Worm (Caenorhabditis elegans): ENCODE data around the gene ipp-5.
A peak's percentile ranks its signal among the peaks of the same experiment; 100 is the strongest.

The ipp-5 gene

DNA sequence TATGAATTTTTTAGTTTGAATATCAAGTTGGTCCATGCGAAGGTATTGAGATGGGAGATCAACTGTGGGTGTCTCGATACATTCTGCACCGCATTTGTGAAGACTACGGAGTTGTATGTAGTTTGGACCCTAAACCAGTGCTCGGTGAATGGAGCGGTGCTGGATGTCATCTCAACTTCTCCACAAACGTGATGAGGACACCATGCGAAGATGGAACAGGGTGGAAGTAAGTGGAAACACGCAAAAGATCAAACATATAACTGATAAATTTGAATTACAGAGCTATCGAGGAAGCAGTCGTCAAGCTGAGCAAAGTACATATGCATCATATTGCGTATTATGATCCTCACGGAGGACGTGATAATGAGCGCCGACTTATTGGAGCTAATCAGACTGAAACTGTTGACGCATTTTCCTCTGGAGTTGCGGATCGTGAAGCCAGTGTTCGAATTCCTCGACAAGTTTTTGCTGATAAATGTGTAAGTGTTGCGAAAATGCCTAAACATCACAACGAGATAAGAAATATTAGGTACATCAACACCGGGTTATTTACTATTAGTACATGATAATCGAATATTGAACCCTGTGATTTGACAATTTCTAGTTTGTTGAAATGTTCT lies 28.0 kb downstream of the ipp-5 start (continued):
- TF ChIP-seq cey-2 (tag; optimal IDR thresholded peaks at IDR 0.05; ENCODE audit: borderline replicate concordance, insufficient read depth): no peak
- no peak for TF ChIP-seq aly-2 (tag; optimal IDR thresholded peaks at IDR 0.05)
- TF ChIP-seq hmg-1.1 (GFP tag; IDR thresholded peaks at IDR 0.05): no peak
- no peak for TF ChIP-seq lsy-2 (tag; optimal IDR thresholded peaks at IDR 0.05)
- TF ChIP-seq madf-9 (GFP tag; conservative IDR thresholded peaks at IDR 0.05): no peak
- TF ChIP-seq sdz-12 (GFP tag; optimal IDR thresholded peaks at IDR 0.05): no peak
- no peak for TF ChIP-seq lir-3 (tag; optimal IDR thresholded peaks at IDR 0.05)

- no peak for TF ChIP-seq mxl-3 (GFP tag; optimal IDR thresholded peaks at IDR 0.05)
- no peak for TF ChIP-seq vab-7 (GFP tag; IDR thresholded peaks at IDR 0.05)
- TF ChIP-seq tra-1 (GFP tag; IDR thresholded peaks at IDR 0.05): no peak
- TF ChIP-seq F26F4.8 (GFP tag; conservative IDR thresholded peaks at IDR 0.05): no peak
- no peak for TF ChIP-seq pqm-1 (tag; optimal IDR thresholded peaks at IDR 0.05)
- TF ChIP-seq dmd-9 (GFP tag; IDR thresholded peaks at IDR 0.05): no peak
- TF ChIP-seq unc-62 (GFP tag; optimal IDR thresholded peaks at IDR 0.05 in 1 of 2): no peak
- no peak for TF ChIP-seq unc-62 (tag; optimal IDR thresholded peaks at IDR 0.05)
- peak; percentile 9 for TF ChIP-seq hlh-30 (tag; optimal IDR thresholded peaks at IDR 0.05; ENCODE audit: insufficient read depth)
- TF ChIP-seq duxl-1 (tag; optimal IDR thresholded peaks at IDR 0.05; ENCODE audit: poor library complexity): no peak
- TF ChIP-seq hlh-11 (tag; optimal IDR thresholded peaks at IDR 0.05): peak; percentile 25
- TF ChIP-seq lin-1 (GFP tag; IDR thresholded peaks at IDR 0.05): no peak
- TF ChIP-seq mdl-1 (tag; optimal IDR thresholded peaks at IDR 0.05): peak in 1 of 2 experiments; percentile 23
- no peak for TF ChIP-seq zag-1 (tag; optimal IDR thresholded peaks at IDR 0.05)
- TF ChIP-seq lim-7 (GFP tag; IDR thresholded peaks at IDR 0.05): no peak
Observed at ce11 chrX:6064385-6064784, 33.1 kb downstream of the ipp-5 start.

DNA sequence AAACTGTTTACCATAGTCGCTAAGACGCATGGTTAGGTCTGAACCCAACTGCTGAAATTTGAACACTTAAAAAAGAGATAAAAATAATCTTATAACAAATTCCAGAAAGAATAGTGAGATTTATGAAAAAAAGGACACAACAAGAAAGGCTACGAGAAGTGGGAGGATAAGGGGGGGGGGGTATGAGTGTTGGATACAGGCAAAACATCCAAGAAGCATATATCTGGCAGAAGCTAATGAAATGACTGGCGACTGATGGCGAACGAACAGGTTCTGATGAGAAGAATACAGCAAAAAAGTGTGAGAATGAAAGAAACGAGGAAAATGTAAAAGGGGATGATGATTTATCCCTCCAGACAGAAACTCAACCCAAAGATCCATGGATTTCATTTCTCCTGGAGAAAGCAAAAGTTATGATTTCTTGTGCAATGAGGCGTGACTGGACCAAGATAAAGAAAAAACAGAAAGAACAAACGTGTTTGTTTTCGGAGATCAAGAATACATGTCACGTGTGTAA lies 34.7 kb downstream of the ipp-5 start, which contains the start of gene ptr-4:
TSS of gene ptr-4 (minus strand) at position 51 of the 517 bp plus-strand sequence.
- TF ChIP-seq nhr-10 (tag; optimal IDR thresholded peaks at IDR 0.05): no peak
- TF ChIP-seq unc-62 (GFP tag; optimal IDR thresholded peaks at IDR 0.05 in 1 of 2): peak in 1 of 2 experiments; percentile 92
- TF ChIP-seq unc-62 (tag; optimal IDR thresholded peaks at IDR 0.05): no peak

DNA sequence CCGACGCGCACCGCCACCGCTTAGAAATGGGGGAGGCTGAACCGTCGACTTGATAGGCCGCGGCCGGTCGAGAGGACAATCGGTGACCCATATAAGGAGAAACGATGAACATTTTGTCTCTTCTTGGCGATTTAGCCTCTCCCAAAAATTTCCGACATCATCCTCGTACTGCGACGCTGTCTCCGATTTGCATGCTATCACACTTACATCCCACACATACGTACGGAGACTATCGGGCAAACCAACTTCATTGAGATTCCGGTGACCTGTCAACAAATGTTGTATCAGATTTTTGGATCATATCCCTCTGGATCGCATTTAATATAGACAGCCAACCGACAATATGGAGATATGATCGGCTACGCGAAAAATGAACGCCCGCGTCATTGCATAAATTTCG lies 35.3 kb downstream of the ipp-5 start:
- TF ChIP-seq aly-2 (tag; optimal IDR thresholded peaks at IDR 0.05): no peak

DNA sequence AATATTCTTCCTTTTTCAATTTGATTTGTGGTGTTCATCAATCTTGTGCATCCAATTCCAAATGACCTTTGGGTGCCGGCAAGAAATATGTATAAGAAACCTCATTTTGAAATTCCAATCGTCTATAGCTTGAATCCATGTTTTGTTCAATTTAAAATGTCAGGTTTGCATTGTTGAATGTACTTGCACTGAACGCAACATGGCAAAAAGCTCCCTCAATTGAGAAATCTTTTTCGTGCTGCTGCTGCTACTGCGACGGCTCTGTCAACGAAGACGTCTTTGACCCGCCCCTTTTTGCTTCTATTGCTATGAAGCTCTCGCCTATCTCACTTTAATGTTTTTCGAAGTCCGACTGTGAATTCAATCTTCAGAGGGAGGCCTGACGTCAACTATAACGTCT lies 43.9 kb downstream of the ipp-5 start, which contains the start of gene lgc-58:
TSS of gene lgc-58 (plus strand) at position 301 of the 400 bp plus-strand sequence.
- TF ChIP-seq tag-97 (GFP tag; IDR thresholded peaks at IDR 0.05) (no peak), aly-2 (tag; optimal IDR thresholded peaks at IDR 0.05) (no peak), snpc-4 (tag; optimal IDR thresholded peaks at IDR 0.05) (no peak), ZK337.2 (GFP tag; IDR thresholded peaks at IDR 0.05) (no peak), dmd-6 (GFP tag; IDR thresholded peaks at IDR 0.05) (no peak), hmg-1.1 (GFP tag; IDR thresholded peaks at IDR 0.05) (no peak), zag-1 (tag; optimal IDR thresholded peaks at IDR 0.05) (no peak), daf-8 (GFP tag; IDR thresholded peaks at IDR 0.05) (no peak), hlh-11 (tag; optimal IDR thresholded peaks at IDR 0.05) (no peak), lin-38 (GFP tag; IDR thresholded peaks at IDR 0.05) (no peak), lir-3 (tag; optimal IDR thresholded peaks at IDR 0.05) (no peak)

ce11 chrX:6081793-6082192 lies 50.5 kb downstream of the ipp-5 start:
- TF ChIP-seq nhr-10 (tag; optimal IDR thresholded peaks at IDR 0.05): no peak
- TF ChIP-seq jun-1 (tag; optimal IDR thresholded peaks at IDR 0.05): no peak
- TF ChIP-seq ama-1 (optimal IDR thresholded peaks at IDR 0.05): no peak
- TF ChIP-seq nhr-41 (GFP tag; IDR thresholded peaks at IDR 0.05): no peak
- peak; percentile 81 for TF ChIP-seq nhr-28 (tag; optimal IDR thresholded peaks at IDR 0.05)
- TF ChIP-seq mxl-3 (GFP tag; optimal IDR thresholded peaks at IDR 0.05): no peak
- no peak for TF ChIP-seq madf-5 (GFP tag; IDR thresholded peaks at IDR 0.05)
- no peak for TF ChIP-seq fkh-10 (GFP tag; optimal IDR thresholded peaks at IDR 0.05)
- no peak for TF ChIP-seq ztf-11 (tag; optimal IDR thresholded peaks at IDR 0.05)
- 0 out of 2 replicates have a peak, but pooled peaks have one; percentile 30 for TF ChIP-seq tra-1 (GFP tag; IDR thresholded peaks at IDR 0.05)
- TF ChIP-seq ceh-82 (tag; optimal IDR thresholded peaks at IDR 0.05): no peak
- no peak for TF ChIP-seq ZK337.2 (GFP tag; IDR thresholded peaks at IDR 0.05)
- no peak for TF ChIP-seq skn-1 (tag; optimal IDR thresholded peaks at IDR 0.05)
- no peak for TF ChIP-seq unc-130 (GFP tag; optimal IDR thresholded peaks at IDR 0.05)
- TF ChIP-seq vab-7 (GFP tag; IDR thresholded peaks at IDR 0.05): no peak
- no peak for TF ChIP-seq spr-1 (tag; optimal IDR thresholded peaks at IDR 0.05)
- peak; percentile 40 for TF ChIP-seq pqm-1 (tag; optimal IDR thresholded peaks at IDR 0.05)
- TF ChIP-seq dpl-1 (GFP tag; optimal IDR thresholded peaks at IDR 0.05): no peak

Data from whole organism, L4 larva.